Fruit fly (Drosophila melanogaster): Measurements from ENCODE around the gene His4r.
A peak's percentile ranks its signal among the peaks of the same experiment; 100 is the strongest.

Gene His4r

dm6 chr3R:14608892-14609692 lies 16.5 kb upstream of the His4r start, which contains the start of gene CG14853 (continued):
- TF ChIP-seq CrebB (tag; optimal IDR thresholded peaks at IDR 0.05) (peak; percentile 14), CG15073 (GFP tag; optimal IDR thresholded peaks at IDR 0.05) (no peak), run (tag; optimal IDR thresholded peaks at IDR 0.05) (peak; percentile 40), dan (GFP tag; IDR thresholded peaks at IDR 0.05) (no peak), CG4707 (GFP tag; optimal IDR thresholded peaks at IDR 0.05) (peak; percentile 70), CG2116 (GFP tag; optimal IDR thresholded peaks at IDR 0.05) (peak; percentile 53), B-H1 (GFP tag; IDR thresholded peaks at IDR 0.05) (peak; percentile 71), Lim3 (GFP tag; IDR thresholded peaks at IDR 0.05) (no peak), HLHmδ (GFP tag; optimal IDR thresholded peaks at IDR 0.05) (peak; percentile 81), CG32532 (GFP tag; IDR thresholded peaks at IDR 0.05) (peak; percentile 76), CG11085 (GFP tag; IDR thresholded peaks at IDR 0.05) (peak; percentile 14; the same call in 1 of the 2 replicates), chm (GFP tag; IDR thresholded peaks at IDR 0.05) (peak; percentile 78), mld (GFP tag; IDR thresholded peaks at IDR 0.05; ENCODE audit: partially characterized antibody) (no peak), CG7963 (GFP tag; IDR thresholded peaks at IDR 0.05; ENCODE audit: partially characterized antibody) (no peak), CG9932 (GFP tag; IDR thresholded peaks at IDR 0.05) (peak; percentile 70), CG14860 (GFP tag; IDR thresholded peaks at IDR 0.05; ENCODE audit: partially characterized antibody) (no peak), CG14050 (GFP tag; IDR thresholded peaks at IDR 0.05) (peak; percentile 80), CG12391 (tag; optimal IDR thresholded peaks at IDR 0.05) (peak; percentile 92), maf-S (GFP tag; optimal IDR thresholded peaks at IDR 0.05) (no peak), ham (GFP tag; IDR thresholded peaks at IDR 0.05) (no peak), cwo (GFP tag; optimal IDR thresholded peaks at IDR 0.05) (peak; percentile 38), Doc3 (GFP tag; IDR thresholded peaks at IDR 0.05; ENCODE audit: partially characterized antibody) (no peak), Sox102F (GFP tag; optimal IDR thresholded peaks at IDR 0.05) (peak; percentile 97), Ets65A (GFP tag) (peak; percentile 79), Dip3 (GFP tag; optimal IDR thresholded peaks at IDR 0.05) (no peak), CG9437 (GFP tag; optimal IDR thresholded peaks at IDR 0.05) (peak; percentile 84), Six4 (GFP tag; optimal IDR thresholded peaks at IDR 0.05) (peak; percentile 44), fu2 (GFP tag; optimal IDR thresholded peaks at IDR 0.05) (no peak), CG4424 (GFP tag; optimal IDR thresholded peaks at IDR 0.05) (peak; percentile 60), trh (GFP tag; optimal IDR thresholded peaks at IDR 0.05) (peak; percentile 40), so (GFP tag; IDR thresholded peaks at IDR 0.05) (peak; percentile 68; the same call in 2 of the 3 replicates), h (optimal IDR thresholded peaks at IDR 0.05) (no peak), Ravus (GFP tag; IDR thresholded peaks at IDR 0.05) (peak; percentile 39), ken (GFP tag; IDR thresholded peaks at IDR 0.05) (peak; percentile 38; the same call in 1 of the 3 replicates), stwl (tag; optimal IDR thresholded peaks at IDR 0.05) (no peak), Scr (GFP tag; IDR thresholded peaks at IDR 0.05; ENCODE audit: partially characterized antibody) (no peak), wek (GFP tag; optimal IDR thresholded peaks at IDR 0.05) (peak; percentile 82), Dip2 (GFP tag; IDR thresholded peaks at IDR 0.05) (no peak), nau (GFP tag; optimal IDR thresholded peaks at IDR 0.05) (peak; percentile 84), Sin3A (optimal IDR thresholded peaks at IDR 0.05) (no peak), CG11398 (GFP tag; optimal IDR thresholded peaks at IDR 0.05) (peak; percentile 38), odd (GFP tag; optimal IDR thresholded peaks at IDR 0.05) (peak; percentile 79), nmo (GFP tag; optimal IDR thresholded peaks at IDR 0.05) (peak; percentile 85), CG31388 (GFP tag; optimal IDR thresholded peaks at IDR 0.05) (no peak), sug (tag; optimal IDR thresholded peaks at IDR 0.05) (no peak), en (GFP tag; optimal IDR thresholded peaks at IDR 0.05) (no peak), cato (GFP tag; optimal IDR thresholded peaks at IDR 0.05; ENCODE audit: borderline replicate concordance) (peak; percentile 60), CG7556 (GFP tag; optimal IDR thresholded peaks at IDR 0.05) (peak; percentile 72), CG7928 (GFP tag; optimal IDR thresholded peaks at IDR 0.05) (no peak), Hr51 (GFP tag; optimal IDR thresholded peaks at IDR 0.05) (peak in 1 of 2 experiments; percentile 96)
